Worm (Caenorhabditis elegans): ENCODE data around the gene oac-38.

The oac-38 gene

ce11 chrIV:14113621-14114020, 39.5 kb downstream of the oac-38 start:
- TF ChIP-seq snpc-1.2 (GFP tag; IDR thresholded peaks at IDR 0.05) (peak; percentile 26; the same call in 1 of the 2 replicates), Y48G9A.11 (GFP tag; IDR thresholded peaks at IDR 0.05) (0 out of 2 replicates have a peak, but pooled peaks have one; percentile 43), lin-38 (GFP tag; IDR thresholded peaks at IDR 0.05) (peak; percentile 37), F49E8.2 (tag; optimal IDR thresholded peaks at IDR 0.05; ENCODE audit: borderline replicate concordance) (peak; percentile 49), lin-13 (GFP tag; optimal IDR thresholded peaks at IDR 0.05) (peak; percentile 4), ama-1 (optimal IDR thresholded peaks at IDR 0.05) (no peak)

- TF ChIP-seq zag-1 (tag; optimal IDR thresholded peaks at IDR 0.05) (no peak), snpc-1.2 (GFP tag; IDR thresholded peaks at IDR 0.05) (peak; percentile 32; the same call in 1 of the 2 replicates), lin-38 (GFP tag; IDR thresholded peaks at IDR 0.05) (no peak), ztf-11 (tag; optimal IDR thresholded peaks at IDR 0.05) (no peak), lin-29 (GFP tag; IDR thresholded peaks at IDR 0.05) (no peak), F44E2.7 (GFP tag; IDR thresholded peaks at IDR 0.05) (no peak)
These were observed 45.5 kb downstream of the oac-38 start for ce11 chrIV:14107647-14108046.

ce11 chrIV:14106274-14106673, 46.9 kb downstream of the oac-38 start, which contains the start of gene ins-34:
Gene ins-34, plus strand, starts transcription at chrIV:14106574.
- TF ChIP-seq D1046.2 (GFP tag; IDR thresholded peaks at IDR 0.05), result no peak
- TF ChIP-seq nhr-41 (GFP tag; IDR thresholded peaks at IDR 0.05), result no peak
- no peak for TF ChIP-seq hlh-30 (tag; optimal IDR thresholded peaks at IDR 0.05; ENCODE audit: insufficient read depth)
- no peak for TF ChIP-seq sdz-12 (GFP tag; optimal IDR thresholded peaks at IDR 0.05)
- no peak for TF ChIP-seq mdl-1 (tag; optimal IDR thresholded peaks at IDR 0.05)
- TF ChIP-seq nhr-48 (tag; optimal IDR thresholded peaks at IDR 0.05), result no peak
- TF ChIP-seq lin-1 (GFP tag; IDR thresholded peaks at IDR 0.05), result no peak
- no peak for TF ChIP-seq F37D6.2 (tag; optimal IDR thresholded peaks at IDR 0.05)
- no peak for TF ChIP-seq fos-1 (tag; optimal IDR thresholded peaks at IDR 0.05)
- TF ChIP-seq spr-1 (tag; optimal IDR thresholded peaks at IDR 0.05), result no peak
- no peak for TF ChIP-seq vab-7 (GFP tag; IDR thresholded peaks at IDR 0.05)
- TF ChIP-seq dmd-8 (GFP tag; IDR thresholded peaks at IDR 0.05), result no peak
- no peak for TF ChIP-seq T20F7.1 (GFP tag; optimal IDR thresholded peaks at IDR 0.05)

- TF ChIP-seq ceh-62 (tag; optimal IDR thresholded peaks at IDR 0.05) (no peak), hif-1 (tag; optimal IDR thresholded peaks at IDR 0.05) (no peak), hlh-11 (tag; optimal IDR thresholded peaks at IDR 0.05) (no peak), ceh-82 (tag; optimal IDR thresholded peaks at IDR 0.05) (no peak), vab-7 (GFP tag; IDR thresholded peaks at IDR 0.05) (no peak), set-16 (GFP tag; IDR thresholded peaks at IDR 0.05) (no peak), lin-29 (GFP tag; IDR thresholded peaks at IDR 0.05) (no peak), unc-62 (GFP tag; optimal IDR thresholded peaks at IDR 0.05 in 1 of 2) (no peak), unc-62 (tag; optimal IDR thresholded peaks at IDR 0.05) (no peak), Y105C5A.15 (GFP tag; IDR thresholded peaks at IDR 0.05) (no peak), nhr-41 (GFP tag; IDR thresholded peaks at IDR 0.05) (no peak), Y75B8A.6 (GFP tag; IDR thresholded peaks at IDR 0.05) (no peak), aha-1 (tag) (no peak), saeg-2 (GFP tag; IDR thresholded peaks at IDR 0.05) (no peak)
These were observed 48.4 kb downstream of the oac-38 start for ce11 chrIV:14104745-14105144.

- TF ChIP-seq snpc-4 (tag; optimal IDR thresholded peaks at IDR 0.05) (no peak), daf-16 (GFP tag; optimal IDR thresholded peaks at IDR 0.05) (no peak), daf-16 (tag; optimal IDR thresholded peaks at IDR 0.05) (peak; percentile 74), lin-38 (GFP tag; IDR thresholded peaks at IDR 0.05) (peak; percentile 43; the same call in 1 of the 2 replicates), F10B5.3 (tag; optimal IDR thresholded peaks at IDR 0.05) (no peak), ztf-7 (tag; optimal IDR thresholded peaks at IDR 0.05) (no peak), hif-1 (tag; optimal IDR thresholded peaks at IDR 0.05) (no peak), nhr-6 (tag; optimal IDR thresholded peaks at IDR 0.05) (peak; percentile 52), ceh-82 (tag; optimal IDR thresholded peaks at IDR 0.05) (no peak), R02D3.7 (tag; optimal IDR thresholded peaks at IDR 0.05) (no peak), tag-97 (GFP tag; IDR thresholded peaks at IDR 0.05) (no peak), nhr-28 (tag; optimal IDR thresholded peaks at IDR 0.05) (peak; percentile 28), nhr-77 (tag; optimal IDR thresholded peaks at IDR 0.05) (peak; percentile 39), dve-1 (tag; optimal IDR thresholded peaks at IDR 0.05; ENCODE audit: insufficient read depth) (peak; percentile 39), madf-5 (GFP tag; IDR thresholded peaks at IDR 0.05) (no peak), ctbp-1 (GFP tag; IDR thresholded peaks at IDR 0.05) (no peak)
These were observed 50.1 kb downstream of the oac-38 start, which contains the start of gene F52B11.5 for ce11 chrIV:14103054-14103453. Gene F52B11.5, minus strand, starts transcription at chrIV:14103231.

Data from whole organism, L4 larva.